Worm (Caenorhabditis elegans): ENCODE data around the gene flad-1.

Gene flad-1

DNA sequence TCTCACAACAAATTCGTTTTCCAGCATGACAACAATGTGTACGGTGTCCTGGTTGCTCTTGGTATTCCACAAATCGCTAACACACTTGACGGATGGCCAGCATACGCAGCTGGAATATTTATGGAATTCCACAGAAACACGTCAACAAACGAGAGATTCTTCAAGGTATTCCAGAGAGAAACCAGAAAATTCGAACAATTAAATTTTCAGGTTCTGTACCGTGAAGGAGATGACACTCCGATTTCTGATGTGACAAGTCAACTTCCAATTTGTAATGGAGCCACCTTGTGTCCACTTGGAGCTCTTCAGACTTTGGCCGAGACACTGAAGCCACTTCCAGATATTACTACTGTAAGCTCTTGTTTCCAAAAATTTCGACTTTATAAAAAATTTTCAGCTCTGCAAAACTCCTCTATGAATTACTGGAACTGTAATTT lies 10.0 kb upstream of the flad-1 start:
- TF ChIP-seq dao-5 (tag; optimal IDR thresholded peaks at IDR 0.05), result no peak
- no peak for TF ChIP-seq him-1 (tag; optimal IDR thresholded peaks at IDR 0.05)
- TF ChIP-seq W03F9.2 (tag; optimal IDR thresholded peaks at IDR 0.05), result peak; percentile 24

DNA sequence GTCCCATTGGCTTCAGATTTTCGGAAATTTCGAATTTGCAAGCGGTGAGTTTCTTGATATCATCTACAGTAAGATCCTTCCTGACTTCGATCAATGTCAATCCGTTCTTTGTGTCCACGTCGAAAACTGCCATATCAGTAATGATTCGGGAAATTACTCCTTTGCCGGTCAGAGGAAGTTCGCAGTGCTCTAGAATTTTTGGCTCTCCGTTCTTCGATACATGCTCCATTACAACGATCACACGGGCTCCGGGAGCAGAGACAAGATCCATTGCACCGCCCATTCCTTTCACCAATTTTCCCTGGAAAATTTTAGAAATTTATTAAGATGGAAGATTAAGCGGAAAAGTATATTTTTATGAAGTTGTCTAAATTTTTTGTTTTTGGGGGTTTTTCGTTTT lies 9.4 kb upstream of the flad-1 start:
- TF ChIP-seq dao-5 (tag; optimal IDR thresholded peaks at IDR 0.05) (no peak), him-1 (tag; optimal IDR thresholded peaks at IDR 0.05) (no peak), W03F9.2 (tag; optimal IDR thresholded peaks at IDR 0.05) (no peak)

DNA sequence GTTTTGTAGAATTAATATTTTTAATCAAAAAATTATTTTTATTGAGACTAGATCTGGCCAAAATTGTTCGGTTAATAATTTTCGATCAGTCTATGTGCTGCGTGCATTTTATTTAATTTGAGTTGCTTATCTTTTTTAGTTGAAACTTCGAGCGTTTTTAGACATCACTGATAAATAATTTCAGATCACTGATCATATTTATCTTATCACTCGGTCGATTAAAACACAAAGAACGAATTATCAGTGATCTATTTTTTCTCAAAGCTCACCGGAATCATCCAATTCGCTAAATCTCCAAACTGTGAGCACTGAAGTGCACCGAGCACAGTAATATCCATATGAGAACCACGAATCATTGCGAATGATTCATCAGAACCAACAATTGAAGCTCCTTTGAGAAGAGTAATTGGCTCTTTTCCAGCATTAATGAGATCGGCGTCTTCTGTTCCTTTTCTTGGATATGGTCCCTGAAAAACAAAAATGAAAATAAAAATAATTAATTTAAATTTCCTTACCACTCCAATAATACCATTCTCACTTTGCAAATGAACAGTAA lies 8.8 kb upstream of the flad-1 start:
- TF ChIP-seq him-1 (tag; optimal IDR thresholded peaks at IDR 0.05), result no peak
- TF ChIP-seq W03F9.2 (tag; optimal IDR thresholded peaks at IDR 0.05), result no peak
- no peak for TF ChIP-seq dao-5 (tag; optimal IDR thresholded peaks at IDR 0.05)

DNA sequence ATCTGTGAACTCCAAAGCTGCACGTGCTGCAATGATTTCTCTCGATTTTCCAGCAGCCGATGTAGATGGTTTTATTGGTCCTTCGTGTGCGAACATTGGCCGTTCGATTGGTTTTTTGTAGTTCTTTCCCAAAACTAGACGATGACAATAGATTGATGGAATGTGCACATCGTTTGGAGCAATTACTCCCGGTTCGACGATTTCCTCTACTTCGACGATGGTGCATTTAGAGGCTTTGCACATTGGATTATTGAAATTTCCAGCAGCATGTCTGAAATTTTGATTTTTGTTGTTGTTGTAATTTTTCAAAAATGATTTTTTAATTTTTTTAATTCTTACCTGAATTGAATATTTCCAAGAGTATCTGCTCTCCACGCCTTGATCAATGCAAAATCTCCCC lies 8.3 kb upstream of the flad-1 start:
- no peak for TF ChIP-seq him-1 (tag; optimal IDR thresholded peaks at IDR 0.05)
- TF ChIP-seq W03F9.2 (tag; optimal IDR thresholded peaks at IDR 0.05), result no peak
- TF ChIP-seq dao-5 (tag; optimal IDR thresholded peaks at IDR 0.05), result no peak

DNA sequence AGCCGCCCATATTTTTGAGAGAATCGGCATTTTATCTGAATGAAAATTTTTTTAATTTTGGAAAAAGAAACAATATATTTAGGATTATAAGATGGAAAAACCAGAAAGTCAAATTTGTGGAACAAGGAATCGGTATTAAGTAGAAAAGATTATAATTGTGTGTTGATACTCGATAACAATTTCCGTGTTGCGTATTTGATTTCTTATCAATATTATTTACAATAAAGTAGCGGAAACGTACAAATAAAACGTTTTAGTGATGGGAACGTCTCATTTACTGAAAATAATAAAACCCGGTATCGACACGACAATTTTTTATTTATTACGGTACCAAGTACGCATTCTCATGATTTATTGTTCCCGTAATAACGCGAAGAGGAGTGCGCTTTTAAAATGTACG lies 7.1 kb upstream of the flad-1 start, which contains the start of gene C05C10.3:
TSS of gene C05C10.3 (minus strand) at position 35 of the 400 bp plus-strand sequence.
- TF ChIP-seq W03F9.2 (tag; optimal IDR thresholded peaks at IDR 0.05) (no peak), dao-5 (tag; optimal IDR thresholded peaks at IDR 0.05) (no peak), him-1 (tag; optimal IDR thresholded peaks at IDR 0.05) (no peak)

DNA sequence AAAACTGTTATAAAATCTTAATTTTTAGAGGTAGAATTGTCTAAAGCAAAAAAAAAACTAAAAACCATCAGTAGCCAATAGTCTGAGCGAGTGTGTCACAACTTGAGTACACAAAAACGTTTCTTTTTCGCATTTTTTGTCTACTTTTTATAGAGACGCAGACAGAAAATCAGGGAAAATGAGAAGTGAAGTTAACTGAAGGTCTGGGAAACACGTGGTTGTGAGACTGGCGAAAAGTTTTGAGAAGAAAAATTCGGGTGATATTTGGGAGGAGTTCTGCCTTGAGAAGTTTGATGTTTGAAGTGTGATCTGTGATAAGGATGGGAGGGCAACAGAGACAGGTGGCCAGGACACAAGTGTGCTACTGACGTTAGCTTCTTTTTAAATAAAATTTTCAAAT lies 6.3 kb upstream of the flad-1 start:
- TF ChIP-seq W03F9.2 (tag; optimal IDR thresholded peaks at IDR 0.05) (peak; percentile 66), him-1 (tag; optimal IDR thresholded peaks at IDR 0.05) (no peak)

DNA sequence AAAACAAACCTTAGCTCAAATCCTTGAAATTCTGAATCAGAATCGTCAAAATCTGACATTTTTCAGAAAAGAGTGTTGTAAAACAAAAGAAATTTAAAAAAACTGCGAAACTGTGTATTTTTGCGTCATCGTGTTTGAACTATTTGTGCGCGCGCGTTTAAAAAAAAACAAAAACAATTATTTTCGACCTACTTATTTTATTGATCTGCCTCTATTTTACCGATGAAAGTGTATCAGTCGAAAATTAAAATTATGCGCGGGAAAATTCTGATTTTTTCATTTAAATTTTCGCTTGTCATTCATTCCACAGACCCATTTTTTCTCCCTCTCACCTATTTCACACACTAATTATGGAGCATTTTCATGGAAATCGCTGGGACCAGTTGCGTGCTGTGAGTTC lies 5.1 kb upstream of the flad-1 start, which contains the start of the genes C05C10.7 and C05C10.5:
TSS of gene C05C10.7 (minus strand) at position 95 of the 400 bp plus-strand sequence.
TSS of gene C05C10.5 (plus strand) at position 164 of the 400 bp plus-strand sequence.
- TF ChIP-seq him-1 (tag; optimal IDR thresholded peaks at IDR 0.05), result no peak
- TF ChIP-seq W03F9.2 (tag; optimal IDR thresholded peaks at IDR 0.05), result no peak
- TF ChIP-seq dao-5 (tag; optimal IDR thresholded peaks at IDR 0.05), result no peak

DNA sequence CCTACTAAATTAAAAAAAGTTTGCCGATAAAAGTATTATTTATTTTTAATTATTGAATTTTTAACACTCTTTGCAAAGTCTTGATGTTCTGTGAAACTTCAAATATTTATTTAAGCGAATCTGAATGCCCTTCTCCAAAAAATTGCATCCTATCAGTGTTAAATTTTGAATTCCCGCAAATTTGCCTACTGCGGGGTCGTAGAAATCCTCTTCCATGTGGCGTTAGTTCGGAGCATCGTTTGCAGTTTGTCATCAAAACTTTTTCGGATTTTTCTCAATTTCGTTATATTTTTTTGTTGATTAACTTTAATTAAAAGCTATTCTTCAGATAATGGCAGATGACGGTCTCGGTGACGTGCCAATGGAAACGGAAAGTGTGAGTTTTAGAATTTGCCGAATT lies 3.5 kb upstream of the flad-1 start, which contains the start of gene ufd-3:
TSS of gene ufd-3 (plus strand) at position 324 of the 400 bp plus-strand sequence.
- TF ChIP-seq dao-5 (tag; optimal IDR thresholded peaks at IDR 0.05), result no peak
- TF ChIP-seq him-1 (tag; optimal IDR thresholded peaks at IDR 0.05), result peak; percentile 42

DNA sequence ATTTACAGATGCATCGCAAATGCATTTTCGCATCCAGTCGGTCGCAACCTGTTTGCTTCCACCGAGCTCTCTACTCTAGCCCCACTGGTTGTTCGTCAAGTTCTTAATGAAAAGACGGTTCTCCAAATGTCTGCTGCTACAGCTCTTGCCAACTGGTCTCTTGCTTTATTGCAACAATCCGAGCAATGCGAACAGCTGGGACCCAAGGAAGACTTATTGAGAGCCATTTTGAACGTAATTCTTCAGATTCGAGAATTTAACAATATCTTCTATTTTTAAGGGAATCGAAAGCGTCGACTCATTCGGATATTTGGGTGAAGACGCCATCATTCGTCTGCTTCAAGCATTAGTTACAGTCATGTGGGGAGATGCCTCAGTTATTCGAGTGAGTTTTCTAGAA lies 691 bp upstream of the flad-1 start:
- TF ChIP-seq him-1 (tag; optimal IDR thresholded peaks at IDR 0.05) (no peak), W03F9.2 (tag; optimal IDR thresholded peaks at IDR 0.05) (no peak)

DNA sequence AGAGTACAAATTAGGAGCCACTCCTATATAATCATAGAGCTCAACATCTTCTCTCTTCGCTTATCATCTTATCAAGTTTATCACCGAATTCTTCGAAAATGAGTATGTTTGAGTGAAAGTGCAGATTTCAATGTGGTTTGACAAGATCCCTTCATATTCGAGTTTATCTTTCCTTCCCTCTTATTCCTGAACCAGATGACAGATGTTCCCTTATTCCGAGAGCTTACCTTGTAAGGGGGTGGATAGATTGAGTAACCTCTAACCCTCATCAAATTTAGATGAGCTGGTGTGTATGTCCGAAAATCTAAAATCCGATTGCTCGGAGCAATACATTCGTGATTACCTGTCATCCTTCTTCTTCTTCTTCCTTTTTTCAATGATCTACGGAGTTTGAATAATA lies 4.7 kb downstream of the flad-1 start:
- TF ChIP-seq W03F9.2 (tag; optimal IDR thresholded peaks at IDR 0.05), result no peak
- TF ChIP-seq him-1 (tag; optimal IDR thresholded peaks at IDR 0.05), result no peak
- TF ChIP-seq dao-5 (tag; optimal IDR thresholded peaks at IDR 0.05), result no peak

DNA sequence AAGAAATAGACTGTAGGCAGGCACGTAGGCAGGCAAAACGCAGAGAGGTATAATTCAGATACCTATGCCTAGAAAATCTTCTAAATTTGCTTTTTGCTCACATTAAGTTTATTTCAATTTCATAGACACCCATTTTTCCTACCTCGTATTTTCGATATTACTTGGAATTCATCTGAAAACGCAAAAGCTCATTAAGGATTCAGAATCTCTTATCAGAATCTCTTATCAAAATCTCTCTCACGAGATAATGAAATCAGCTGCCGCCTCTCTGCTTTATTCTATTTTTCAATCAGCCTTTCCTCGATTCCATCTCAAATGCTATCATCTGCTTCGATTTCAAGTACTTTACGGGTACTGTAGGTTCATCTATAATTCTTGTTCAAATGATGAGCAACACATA lies 7.9 kb downstream of the flad-1 start:
- TF ChIP-seq W03F9.2 (tag; optimal IDR thresholded peaks at IDR 0.05), result no peak
- TF ChIP-seq him-1 (tag; optimal IDR thresholded peaks at IDR 0.05), result no peak

DNA sequence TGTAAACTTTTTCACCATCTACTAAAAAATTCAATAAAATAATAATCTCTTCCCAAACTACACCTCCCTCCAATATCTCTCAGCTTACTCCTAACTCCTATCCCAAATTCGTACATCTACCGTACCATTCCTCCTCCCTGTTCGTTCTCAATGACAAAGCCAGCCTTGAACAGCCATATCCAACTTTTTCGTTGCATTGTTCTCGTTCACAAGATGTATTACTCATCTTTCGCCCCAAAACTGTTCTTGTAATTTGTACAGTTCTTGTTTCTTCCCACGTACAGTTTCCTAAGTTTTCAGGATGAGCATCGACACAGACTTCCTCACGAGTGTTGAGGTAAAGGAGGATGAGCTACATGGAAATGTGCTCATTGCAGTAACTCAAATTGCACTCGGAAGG lies 10.9 kb downstream of the flad-1 start, which contains the start of gene egl-43:
TSS of gene egl-43 (plus strand) at position 301 of the 400 bp plus-strand sequence.
- TF ChIP-seq him-1 (tag; optimal IDR thresholded peaks at IDR 0.05) (no peak), W03F9.2 (tag; optimal IDR thresholded peaks at IDR 0.05) (no peak)

DNA sequence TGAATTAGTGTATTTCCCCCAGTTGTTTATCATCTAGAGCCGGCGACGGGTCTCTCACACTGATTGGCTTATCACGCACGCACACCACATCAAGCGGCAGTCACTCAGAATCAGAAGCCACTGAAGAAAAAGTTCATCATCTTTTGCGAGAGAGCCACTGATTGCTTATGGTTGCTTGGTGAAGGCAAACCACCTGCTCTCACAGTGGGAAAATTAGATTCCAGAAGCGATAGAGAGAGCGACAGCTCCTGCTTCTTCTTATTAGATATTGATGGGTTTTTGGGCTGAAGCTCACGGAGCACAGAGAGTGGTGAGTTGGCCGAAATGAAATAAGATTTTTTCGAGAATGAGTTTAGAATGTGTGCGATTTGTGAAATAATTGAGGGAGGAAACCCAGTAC lies 12.2 kb downstream of the flad-1 start:
- TF ChIP-seq dao-5 (tag; optimal IDR thresholded peaks at IDR 0.05) (no peak), him-1 (tag; optimal IDR thresholded peaks at IDR 0.05) (no peak), W03F9.2 (tag; optimal IDR thresholded peaks at IDR 0.05) (no peak)

DNA sequence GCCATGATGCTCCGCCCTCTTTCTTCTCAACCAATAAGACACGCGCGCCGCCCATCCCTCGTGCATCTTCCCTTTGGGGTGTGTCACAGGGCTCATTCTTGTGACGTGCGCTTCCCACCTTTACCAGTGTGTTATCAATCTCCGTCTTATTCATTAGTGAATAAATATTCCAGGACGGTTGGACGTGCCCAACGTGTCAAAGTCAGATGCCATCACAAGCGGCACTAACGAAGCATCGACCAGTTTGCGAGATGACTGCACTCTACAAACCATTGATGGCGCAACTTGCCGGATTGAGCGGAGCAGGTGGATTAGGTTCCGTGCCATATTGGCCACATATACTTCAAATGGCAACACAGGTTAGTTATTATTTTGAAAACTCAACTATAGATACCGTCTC lies 16.2 kb downstream of the flad-1 start:
- TF ChIP-seq him-1 (tag; optimal IDR thresholded peaks at IDR 0.05) (no peak), W03F9.2 (tag; optimal IDR thresholded peaks at IDR 0.05) (no peak), dao-5 (tag; optimal IDR thresholded peaks at IDR 0.05) (no peak)

DNA sequence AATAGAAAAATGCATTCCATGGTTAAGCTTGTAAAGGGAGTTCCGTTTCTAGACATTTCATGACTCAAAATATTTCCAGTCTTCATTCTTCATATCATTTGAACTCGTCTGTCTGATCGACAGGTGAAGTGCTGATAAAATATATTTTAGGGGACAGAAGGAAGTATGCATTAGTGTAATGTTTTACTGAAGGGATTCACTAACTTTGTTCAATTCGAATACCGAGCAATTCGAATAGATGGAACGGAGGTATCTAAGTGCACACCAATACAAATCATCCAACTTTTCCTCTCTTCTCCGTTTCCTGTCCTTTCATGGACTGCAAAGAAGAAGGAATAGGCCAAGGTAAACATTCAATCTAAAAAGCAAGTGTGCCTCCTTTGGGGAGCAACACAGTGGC lies 19.9 kb downstream of the flad-1 start:
- TF ChIP-seq dao-5 (tag; optimal IDR thresholded peaks at IDR 0.05) (no peak), him-1 (tag; optimal IDR thresholded peaks at IDR 0.05) (no peak), W03F9.2 (tag; optimal IDR thresholded peaks at IDR 0.05) (no peak)
